Worm (Caenorhabditis elegans): Measurements from ENCODE around the gene str-113.

ce11 chrV:3668464-3668863, 1.7 kb upstream of the str-113 start, which contains the start of gene Y39H10B.2:
- no peak for TF ChIP-seq nhr-237 (tag; optimal IDR thresholded peaks at IDR 0.05)
- no peak for TF ChIP-seq elt-1 (tag; optimal IDR thresholded peaks at IDR 0.05; ENCODE audit: borderline replicate concordance, insufficient read depth)
- TF ChIP-seq blmp-1 (tag; optimal IDR thresholded peaks at IDR 0.05) = no peak
- no peak for TF ChIP-seq mab-5 (tag; optimal IDR thresholded peaks at IDR 0.05)
- TF ChIP-seq elt-3 (tag; optimal IDR thresholded peaks at IDR 0.05) = no peak
